Worm (Caenorhabditis elegans) whole organism, L1 larva: ENCODE measurements around the gene hlh-3.
A peak's percentile ranks its signal among the peaks of the same experiment; 100 is the strongest.

Experiments
- C16A3.4 ChIP-seq: fragments of 150-350 bp; optimal IDR thresholded peaks from 2 replicates; lab custom pipeline; 2014; ENCODE audit warnings: missing biosample characterization, missing genetic modification characterization
- C34B4.2 ChIP-seq: sonication (generic microtip); optimal IDR thresholded peaks from 2 replicates; lab custom pipeline; 2017; ENCODE audit warnings: mild to moderate bottlenecking, missing genetic modification characterization, missing compliant biosample characterization
- F16B12.6 ChIP-seq: fragments of 150-350 bp; optimal IDR thresholded peaks from 2 replicates; lab custom pipeline; 2014; ENCODE audit warnings: missing biosample characterization, missing genetic modification characterization
- alr-1 ChIP-seq: fragments of 200-800 bp; sonication (Bioruptor generic); optimal IDR thresholded peaks from 2 replicates; lab custom pipeline; 2018; ENCODE audit warnings: borderline replicate concordance, mild to moderate bottlenecking, missing genetic modification characterization, missing compliant biosample characterization
- ama-1 ChIP-seq: fragments of 150-350 bp; optimal IDR thresholded peaks from 2 replicates; lab custom pipeline; 2014
- blmp-1 ChIP-seq: fragments of 150-350 bp; optimal IDR thresholded peaks from 2 replicates; lab custom pipeline; 2014; ENCODE audit warnings: missing biosample characterization, missing genetic modification characterization
- ceh-63 ChIP-seq: fragments of 200-800 bp; sonication (Bioruptor generic); optimal IDR thresholded peaks from 2 replicates; lab custom pipeline; 2018; ENCODE audit warnings: mild to moderate bottlenecking, missing genetic modification characterization, missing compliant biosample characterization
- ceh-8 ChIP-seq: fragments of 200-800 bp; sonication (Bioruptor generic); optimal IDR thresholded peaks from 2 replicates; lab custom pipeline; 2018; ENCODE audit warnings: mild to moderate bottlenecking, missing genetic modification characterization, moderate library complexity, missing compliant biosample characterization
- ceh-82 ChIP-seq, 3 experiments: fragments of 150-350 bp in 1 of 3; sonication (generic microtip) in 2 of 3; optimal IDR thresholded peaks; 2 replicates each; lab custom pipeline; 2014 to 2017; ENCODE audit warnings: missing biosample characterization in 3 of 3, missing genetic modification characterization in 3 of 3
- ceh-88 ChIP-seq: fragments of 200-800 bp; sonication (Bioruptor generic); IDR thresholded peaks from 2 replicates; pipeline ENCODE4 v1.3.6; 2022; ENCODE audit warnings: missing genetic modification characterization, missing compliant biosample characterization
- ceh-90 ChIP-seq: sonication (generic microtip); optimal IDR thresholded peaks from 2 replicates; lab custom pipeline; 2016; ENCODE audit warnings: missing genetic modification characterization, missing compliant biosample characterization
- dsc-1 ChIP-seq: sonication (generic microtip); optimal IDR thresholded peaks from 2 replicates; lab custom pipeline; 2016; ENCODE audit warnings: mild to moderate bottlenecking, missing genetic modification characterization, missing compliant biosample characterization
- efl-1 ChIP-seq, 4 experiments: fragments of 150-350 bp; optimal IDR thresholded peaks in 3 of 4; peaks in 1 of 4; 1 replicate in 1 of 4; 2 replicates in 3 of 4; lab custom pipeline; 2014; ENCODE audit warnings: missing biosample characterization in 2 of 4, missing genetic modification characterization in 2 of 4, missing genetic modification reagents in 2 of 4
- efl-3 ChIP-seq: fragments of 200-800 bp; sonication (Bioruptor generic); optimal IDR thresholded peaks from 2 replicates; lab custom pipeline; 2018; ENCODE audit warnings: mild to moderate bottlenecking, missing genetic modification characterization, missing compliant biosample characterization
- egl-13 ChIP-seq: sonication (generic microtip); optimal IDR thresholded peaks from 2 replicates; lab custom pipeline; 2016; ENCODE audit warnings: missing genotype, missing genetic modification reagents, missing genetic modification characterization, missing compliant biosample characterization
- egl-27 ChIP-seq, 2 experiments: fragments of 150-350 bp in 1 of 2; sonication (generic microtip); optimal IDR thresholded peaks; 3 replicates each; lab custom pipeline; 2017 to 2018; ENCODE audit warnings: missing biosample characterization in 2 of 2, missing genetic modification characterization in 2 of 2, missing genetic modification reagents in 2 of 2
- elt-2 ChIP-seq: sonication (generic microtip); optimal IDR thresholded peaks from 2 replicates; lab custom pipeline; 2016; ENCODE audit warnings: missing genetic modification characterization, mild to moderate bottlenecking, inconsistent platforms, missing compliant biosample characterization, missing genetic modification reagents
- elt-3 ChIP-seq, 6 experiments: fragments of 150-350 bp in 1 of 6; sonication (generic microtip); optimal IDR thresholded peaks; 2 replicates each; lab custom pipeline; 2017 to 2018; ENCODE audit warnings: missing biosample characterization in 6 of 6, missing genetic modification characterization in 6 of 6, inconsistent platforms in 1 of 6
- ets-5 ChIP-seq: fragments of 200-800 bp; sonication (Bioruptor generic); IDR thresholded peaks from 2 replicates; pipeline ENCODE4 v1.3.6; 2022; ENCODE audit warnings: missing genetic modification characterization, missing compliant biosample characterization
- fkh-10 ChIP-seq: sonication (generic microtip); optimal IDR thresholded peaks from 2 replicates; lab custom pipeline; 2017; ENCODE audit warnings: missing biosample characterization, missing genetic modification reagents, missing genetic modification characterization
- fos-1 ChIP-seq: fragments of 150-350 bp; optimal IDR thresholded peaks from 2 replicates; lab custom pipeline; 2014; ENCODE audit warnings: missing biosample characterization, missing genetic modification characterization
- hlh-17 ChIP-seq: fragments of 200-800 bp; sonication (Bioruptor generic); optimal IDR thresholded peaks from 2 replicates; lab custom pipeline; 2018; ENCODE audit warnings: missing genetic modification characterization, mild to moderate bottlenecking, missing compliant biosample characterization, moderate library complexity, borderline replicate concordance
- hpl-2 ChIP-seq: fragments of 150-350 bp; optimal IDR thresholded peaks from 2 replicates; lab custom pipeline; 2014; ENCODE audit warnings: missing biosample characterization, missing genetic modification reagents, missing genetic modification characterization
- jun-1 ChIP-seq: fragments of 150-350 bp; optimal IDR thresholded peaks from 2 replicates; lab custom pipeline; 2014; ENCODE audit warnings: missing biosample characterization, missing genetic modification reagents, missing genetic modification characterization
- lin-13 ChIP-seq: fragments of 150-350 bp; optimal IDR thresholded peaks from 2 replicates; lab custom pipeline; 2014; ENCODE audit warnings: missing biosample characterization, missing genetic modification reagents, missing genetic modification characterization
- lir-3 ChIP-seq: sonication (generic microtip); optimal IDR thresholded peaks from 2 replicates; lab custom pipeline; 2016; ENCODE audit warnings: mild to moderate bottlenecking, missing genetic modification characterization, moderate library complexity, missing compliant biosample characterization; ENCODE audit not compliant: poor library complexity
- lsy-2 ChIP-seq, 2 experiments: fragments of 150-350 bp; optimal IDR thresholded peaks; 2 replicates each; lab custom pipeline; 2014; ENCODE audit warnings: missing biosample characterization in 2 of 2, missing genetic modification characterization in 2 of 2
- mab-9 ChIP-seq: fragments of 200-800 bp; sonication (Bioruptor generic); IDR thresholded peaks from 2 replicates; pipeline ENCODE4 v1.3.6; 2022; ENCODE audit warnings: missing genetic modification reagents, missing genetic modification characterization, missing compliant biosample characterization
- mep-1 ChIP-seq: fragments of 150-350 bp; optimal IDR thresholded peaks from 2 replicates; lab custom pipeline; 2014; ENCODE audit warnings: missing biosample characterization, missing genetic modification characterization
- nhr-12 ChIP-seq: sonication (generic microtip); optimal IDR thresholded peaks from 2 replicates; lab custom pipeline; 2017; ENCODE audit warnings: missing biosample characterization, missing genetic modification characterization
- nhr-20 ChIP-seq: sonication (generic microtip); optimal IDR thresholded peaks from 2 replicates; lab custom pipeline; 2016; ENCODE audit warnings: mild to moderate bottlenecking, missing genetic modification characterization, missing compliant biosample characterization
- nhr-237 ChIP-seq: fragments of 150-350 bp; optimal IDR thresholded peaks from 2 replicates; lab custom pipeline; 2014; ENCODE audit warnings: missing biosample characterization, missing genetic modification characterization
- nhr-28 ChIP-seq: fragments of 150-350 bp; optimal IDR thresholded peaks from 2 replicates; lab custom pipeline; 2014; ENCODE audit warnings: missing biosample characterization, missing genetic modification characterization
- nhr-47 ChIP-seq: sonication (generic microtip); optimal IDR thresholded peaks from 2 replicates; lab custom pipeline; 2016; ENCODE audit warnings: mild to moderate bottlenecking, missing genetic modification characterization, moderate library complexity, missing compliant biosample characterization
- nhr-76 ChIP-seq: sonication (generic microtip); optimal IDR thresholded peaks from 2 replicates; lab custom pipeline; 2017; ENCODE audit warnings: missing biosample characterization, missing genetic modification characterization
- nhr-77 ChIP-seq: fragments of 150-350 bp; optimal IDR thresholded peaks from 2 replicates; lab custom pipeline; 2014; ENCODE audit warnings: missing biosample characterization, missing genetic modification characterization
- nhr-84 ChIP-seq: sonication (generic microtip); optimal IDR thresholded peaks from 2 replicates; lab custom pipeline; 2017; ENCODE audit warnings: missing biosample characterization, missing genetic modification characterization
- nhr-85 ChIP-seq: sonication (generic microtip); peaks from one replicate; lab custom pipeline; 2016; ENCODE audit warnings: missing genetic modification characterization, inconsistent platforms, missing compliant biosample characterization
- nhr-90 ChIP-seq: sonication (generic microtip); optimal IDR thresholded peaks from 2 replicates; lab custom pipeline; 2016; ENCODE audit warnings: mild to moderate bottlenecking, missing genetic modification characterization, missing compliant biosample characterization; ENCODE audit not compliant: poor library complexity
- pag-3 ChIP-seq: sonication (generic microtip); optimal IDR thresholded peaks from 2 replicates; lab custom pipeline; 2017; ENCODE audit warnings: missing genetic modification characterization, mild to moderate bottlenecking, missing compliant biosample characterization, antibody characterized with exemption, borderline replicate concordance; ENCODE audit not compliant: insufficient read depth
- pqm-1 ChIP-seq: sonication (generic microtip); optimal IDR thresholded peaks from 3 replicates; lab custom pipeline; 2017; ENCODE audit warnings: missing biosample characterization, missing genetic modification characterization
- rnt-1 ChIP-seq: sonication (generic microtip); optimal IDR thresholded peaks from 2 replicates; lab custom pipeline; 2016; ENCODE audit warnings: mild to moderate bottlenecking, missing genetic modification characterization, moderate library complexity, missing compliant biosample characterization
- skn-1 ChIP-seq: fragments of 150-350 bp; optimal IDR thresholded peaks from 2 replicates; lab custom pipeline; 2014; ENCODE audit warnings: missing biosample characterization, missing genetic modification characterization
- snpc-4 ChIP-seq: fragments of 150-350 bp; optimal IDR thresholded peaks from 2 replicates; lab custom pipeline; 2014; ENCODE audit warnings: missing biosample characterization, missing genetic modification characterization
- sup-37 ChIP-seq: fragments of 200-800 bp; sonication (Bioruptor generic); optimal IDR thresholded peaks from 2 replicates; lab custom pipeline; 2018; ENCODE audit warnings: mild to moderate bottlenecking, missing genetic modification characterization, missing compliant biosample characterization
- swsn-7 ChIP-seq: sonication (generic microtip); optimal IDR thresholded peaks from 2 replicates; lab custom pipeline; 2016; ENCODE audit warnings: missing genetic modification characterization, missing compliant biosample characterization
- tbx-2 ChIP-seq: sonication (generic microtip); optimal IDR thresholded peaks from 2 replicates; lab custom pipeline; 2016; ENCODE audit warnings: missing genetic modification characterization, missing compliant biosample characterization
- unc-130 ChIP-seq: fragments of 150-350 bp; optimal IDR thresholded peaks from 2 replicates; lab custom pipeline; 2017; ENCODE audit warnings: missing biosample characterization, missing genetic modification characterization, inconsistent platforms
- unc-98 ChIP-seq: fragments of 200-800 bp; sonication (Bioruptor generic); IDR thresholded peaks from 2 replicates; pipeline ENCODE4 v1.3.6; 2022; ENCODE audit warnings: missing genetic modification characterization, missing compliant biosample characterization
- vab-15 ChIP-seq: sonication (generic microtip); optimal IDR thresholded peaks from 2 replicates; lab custom pipeline; 2017; ENCODE audit warnings: missing genotype, mild to moderate bottlenecking, missing genetic modification characterization, missing compliant biosample characterization
- zag-1 ChIP-seq: fragments of 150-350 bp; optimal IDR thresholded peaks from 2 replicates; lab custom pipeline; 2014; ENCODE audit warnings: missing biosample characterization, missing genetic modification characterization
- ztf-11 ChIP-seq, 2 experiments: sonication (generic microtip); optimal IDR thresholded peaks; 2 replicates each; lab custom pipeline; 2016 to 2017; ENCODE audit warnings: missing genetic modification characterization in 2 of 2, missing biosample characterization in 1 of 2, missing compliant biosample characterization in 1 of 2
- ztf-4 ChIP-seq: fragments of 150-350 bp; optimal IDR thresholded peaks from 2 replicates; lab custom pipeline; 2014; ENCODE audit warnings: missing biosample characterization, missing genetic modification characterization

Gene hlh-3

DNA sequence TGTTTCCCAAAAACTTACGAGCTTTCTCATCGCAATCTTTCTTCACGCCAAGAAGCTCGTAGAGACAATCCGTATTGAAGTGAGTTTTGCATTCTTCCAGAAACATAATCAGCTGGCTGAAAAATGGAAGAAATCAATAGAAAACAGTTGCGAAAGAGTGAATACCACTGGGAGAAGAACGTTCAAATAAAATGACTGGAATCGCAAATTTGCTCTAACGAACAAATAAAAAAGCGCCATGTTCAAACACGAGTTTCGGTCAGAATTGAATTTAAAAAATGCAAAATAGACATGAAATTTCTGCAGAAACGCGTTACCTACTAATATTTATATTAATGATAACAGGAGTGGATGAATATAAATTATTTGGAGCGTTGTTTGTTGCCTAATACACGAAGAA lies 22.0 kb downstream of the hlh-3 start, which contains the start of gene dnj-23:
TSS of gene dnj-23 (minus strand) at position 158 of the 400 bp plus-strand sequence.
- TF ChIP-seq mab-9 (no peak), efl-1 (optimal IDR thresholded peaks at IDR 0.05; lab: Kevin White, UChicago) (peak; percentile 26 to 85), efl-1 (GFP tag; optimal IDR thresholded peaks at IDR 0.05 in 1 of 2; lab: Kevin White, UChicago) (peak; percentile 88 to 98), alr-1 (no peak), ztf-4 (no peak), C34B4.2 (tag; lab: Kevin White, UChicago) (no peak), lin-13 (GFP tag; lab: Kevin White, UChicago) (no peak), ceh-63 (GFP tag; lab: Kevin White, UChicago) (no peak), egl-13 (no peak), nhr-28 (tag; lab: Kevin White, UChicago) (no peak), egl-27 (tag; optimal IDR thresholded peaks at IDR 0.05; lab: Kevin White, UChicago) (no peak), ceh-8 (GFP tag; lab: Kevin White, UChicago) (no peak), ceh-90 (tag; lab: Kevin White, UChicago) (no peak), lir-3 (tag; lab: Kevin White, UChicago) (no peak), sup-37 (GFP tag; lab: Kevin White, UChicago) (no peak), tbx-2 (no peak), fkh-10 (GFP tag; lab: Kevin White, UChicago) (no peak), ztf-11 (tag; optimal IDR thresholded peaks at IDR 0.05; lab: Kevin White, UChicago) (no peak), nhr-76 (tag; lab: Kevin White, UChicago) (no peak), jun-1 (no peak), pqm-1 (tag; lab: Kevin White, UChicago) (no peak), dsc-1 (tag; lab: Kevin White, UChicago) (no peak), nhr-85 (tag; lab: Kevin White, UChicago) (no peak), hpl-2 (GFP tag; lab: Kevin White, UChicago) (no peak), ets-5 (GFP tag; lab: Robert Waterston, UW) (no peak), nhr-77 (tag; lab: Kevin White, UChicago) (no peak), fos-1 (tag; lab: Kevin White, UChicago) (no peak), vab-15 (tag; lab: Kevin White, UChicago) (no peak), nhr-12 (tag; lab: Kevin White, UChicago) (no peak), elt-2 (tag; lab: Kevin White, UChicago) (no peak), hlh-17 (GFP tag; lab: Kevin White, UChicago) (no peak), rnt-1 (peak; percentile 18), snpc-4 (tag; lab: Kevin White, UChicago) (no peak), C16A3.4 (tag; lab: Kevin White, UChicago) (no peak), F16B12.6 (tag; lab: Kevin White, UChicago) (no peak), ceh-82 (tag; optimal IDR thresholded peaks at IDR 0.05; lab: Kevin White, UChicago) (no peak), nhr-84 (tag; lab: Kevin White, UChicago) (no peak), mep-1 (peak; percentile 35), lsy-2 (tag; optimal IDR thresholded peaks at IDR 0.05; lab: Kevin White, UChicago) (peak; percentile 9 to 65), efl-3 (GFP tag; lab: Kevin White, UChicago) (no peak), nhr-20 (tag; lab: Kevin White, UChicago) (peak; percentile 42), zag-1 (tag; lab: Kevin White, UChicago) (no peak), ceh-88 (GFP tag; lab: Robert Waterston, UW) (no peak), elt-3 (tag; optimal IDR thresholded peaks at IDR 0.05; lab: Kevin White, UChicago) (no peak), swsn-7 (no peak), pag-3 (tag; lab: Kevin White, UChicago) (no peak), nhr-90 (tag; lab: Kevin White, UChicago) (no peak), unc-98 (GFP tag; lab: Robert Waterston, UW) (no peak), skn-1 (tag; lab: Kevin White, UChicago) (peak; percentile 59), nhr-47 (tag; lab: Kevin White, UChicago) (peak; percentile 5), ama-1 (lab: Kevin White, UChicago) (no peak), nhr-237 (no peak), blmp-1 (peak; percentile 26), unc-130 (tag; lab: Kevin White, UChicago) (no peak)
